Fruit fly (Drosophila melanogaster) whole organism, adult: ENCODE measurements around the gene TwdlG.

Source experiments
- CG11617 ChIP-seq: fragments of 200-800 bp; sonication (Bioruptor generic); optimal IDR thresholded peaks from 2 replicates; lab custom pipeline; 2017; ENCODE audit warnings: mild to moderate bottlenecking, missing biosample characterization, missing genetic modification reagents, missing genetic modification characterization
- CG12768 ChIP-seq: fragments of 200-800 bp; sonication (Bioruptor generic); optimal IDR thresholded peaks from 2 replicates; lab custom pipeline; 2017; ENCODE audit warnings: missing biosample characterization, missing genetic modification characterization, mild to moderate bottlenecking, moderate library complexity, missing genetic modification reagents
- CG14711 ChIP-seq: fragments of 200-800 bp; sonication (Bioruptor generic); optimal IDR thresholded peaks from 2 replicates; lab custom pipeline; 2018; ENCODE audit warnings: missing biosample characterization, mild to moderate bottlenecking, missing genetic modification characterization, moderate library complexity
- CG1620 ChIP-seq: fragments of 200-800 bp; sonication (Bioruptor generic); optimal IDR thresholded peaks from 2 replicates; lab custom pipeline; 2016; ENCODE audit warnings: missing biosample characterization, missing genetic modification characterization
- CG33017 ChIP-seq: fragments of 200-800 bp; sonication (Bioruptor generic); optimal IDR thresholded peaks from 2 replicates; lab custom pipeline; 2018; ENCODE audit warnings: missing biosample characterization, mild to moderate bottlenecking, missing genetic modification characterization, moderate library complexity
- CG5204 ChIP-seq: fragments of 200-800 bp; sonication (Bioruptor generic); optimal IDR thresholded peaks from 2 replicates; lab custom pipeline; 2016; ENCODE audit warnings: missing biosample characterization, missing genetic modification characterization
- CG7045 ChIP-seq: fragments of 200-800 bp; sonication (Bioruptor generic); optimal IDR thresholded peaks from 2 replicates; lab custom pipeline; 2017; ENCODE audit warnings: missing biosample characterization, mild to moderate bottlenecking, missing genetic modification characterization
- CG7101 ChIP-seq: fragments of 200-800 bp; sonication (Bioruptor generic); optimal IDR thresholded peaks from 2 replicates; lab custom pipeline; 2018; ENCODE audit warnings: missing biosample characterization, mild to moderate bottlenecking, missing genetic modification characterization, moderate library complexity
- Clk ChIP-seq: fragments of 200-800 bp; sonication (Bioruptor generic); optimal IDR thresholded peaks from 2 replicates; lab custom pipeline; 2017; ENCODE audit warnings: missing biosample characterization, missing genetic modification characterization
- Crg-1 ChIP-seq: fragments of 200-800 bp; sonication (Bioruptor generic); optimal IDR thresholded peaks from 2 replicates; lab custom pipeline; 2016; ENCODE audit warnings: missing biosample characterization, missing genetic modification characterization
- Hr96 ChIP-seq: fragments of 200-800 bp; sonication (Bioruptor generic); optimal IDR thresholded peaks from 2 replicates; lab custom pipeline; 2016; ENCODE audit warnings: missing biosample characterization, missing genetic modification characterization
- Mnt ChIP-seq: fragments of 200-800 bp; sonication (Bioruptor generic); optimal IDR thresholded peaks from 2 replicates; lab custom pipeline; 2016; ENCODE audit warnings: missing biosample characterization, mild to moderate bottlenecking, missing genetic modification characterization
- bab1 ChIP-seq: fragments of 200-800 bp; sonication (Bioruptor generic); optimal IDR thresholded peaks from 3 replicates; lab custom pipeline; 2019; ENCODE audit warnings: missing biosample characterization, mild to moderate bottlenecking, missing genetic modification characterization, moderate library complexity
- cic ChIP-seq: fragments of 200-800 bp; sonication (Bioruptor generic); optimal IDR thresholded peaks from 2 replicates; lab custom pipeline; 2017; ENCODE audit warnings: missing biosample characterization, mild to moderate bottlenecking, missing genetic modification characterization, moderate library complexity
- cnc ChIP-seq, 2 experiments: fragments of >200 bp; optimal IDR thresholded peaks; 2 replicates each; lab custom pipeline; 2017
- kay ChIP-seq: fragments of 200-800 bp; sonication (Bioruptor generic); peaks from one replicate; lab custom pipeline; 2016; ENCODE audit warnings: missing biosample characterization, missing genetic modification characterization, borderline replicate concordance
- ovo ChIP-seq: fragments of 200-800 bp; sonication (Bioruptor generic); optimal IDR thresholded peaks from 2 replicates; lab custom pipeline; 2016; ENCODE audit warnings: missing biosample characterization, missing genetic modification characterization
- pad ChIP-seq: fragments of 200-800 bp; sonication (Bioruptor generic); optimal IDR thresholded peaks from 3 replicates; lab custom pipeline; 2017; ENCODE audit warnings: missing biosample characterization, missing genetic modification characterization, mild to moderate bottlenecking, moderate library complexity, missing genetic modification reagents
- tj ChIP-seq: fragments of 200-800 bp; sonication (Bioruptor generic); optimal IDR thresholded peaks from 3 replicates; lab custom pipeline; 2017; ENCODE audit warnings: missing biosample characterization, mild to moderate bottlenecking, missing genetic modification characterization, moderate library complexity
- toe ChIP-seq: fragments of 200-800 bp; sonication (Bioruptor generic); optimal IDR thresholded peaks from 2 replicates; lab custom pipeline; 2016; ENCODE audit warnings: missing biosample characterization, missing genetic modification characterization

The TwdlG gene

DNA sequence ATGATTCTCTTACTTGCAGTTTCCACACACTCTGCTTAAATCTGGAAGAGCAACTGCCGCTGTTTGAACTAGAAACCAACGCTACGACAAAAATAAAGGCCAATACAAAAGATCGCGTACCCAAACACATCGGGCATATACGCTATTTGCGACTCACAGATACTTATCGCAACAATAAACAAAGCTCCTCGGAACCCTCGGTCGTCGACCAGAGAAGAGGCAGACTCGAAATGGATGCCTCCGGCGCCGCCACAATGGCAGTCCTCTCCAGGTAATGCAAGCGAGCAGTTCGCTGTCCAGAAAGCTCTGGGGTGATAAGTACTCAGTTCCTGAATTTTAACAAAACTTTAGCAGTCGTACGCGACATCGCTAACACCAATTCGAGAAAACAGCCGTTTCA lies 14.6 kb downstream of the TwdlG start:
- TF ChIP-seq cic, result peak; percentile 58
- no peak for TF ChIP-seq bab1
- peak; percentile 56 for TF ChIP-seq CG12768
- peak; percentile 18 for TF ChIP-seq Mnt (GFP tag; lab: Kevin White, UChicago)
- TF ChIP-seq CG33017, result peak; percentile 22
- no peak for TF ChIP-seq ovo (GFP tag; lab: Kevin White, UChicago)
- no peak for TF ChIP-seq kay (GFP tag; lab: Kevin White, UChicago)
- no peak for TF ChIP-seq CG11617
- TF ChIP-seq toe (GFP tag; lab: Kevin White, UChicago), result no peak
- TF ChIP-seq CG7045 (GFP tag; lab: Kevin White, UChicago), result peak; percentile 10

DNA sequence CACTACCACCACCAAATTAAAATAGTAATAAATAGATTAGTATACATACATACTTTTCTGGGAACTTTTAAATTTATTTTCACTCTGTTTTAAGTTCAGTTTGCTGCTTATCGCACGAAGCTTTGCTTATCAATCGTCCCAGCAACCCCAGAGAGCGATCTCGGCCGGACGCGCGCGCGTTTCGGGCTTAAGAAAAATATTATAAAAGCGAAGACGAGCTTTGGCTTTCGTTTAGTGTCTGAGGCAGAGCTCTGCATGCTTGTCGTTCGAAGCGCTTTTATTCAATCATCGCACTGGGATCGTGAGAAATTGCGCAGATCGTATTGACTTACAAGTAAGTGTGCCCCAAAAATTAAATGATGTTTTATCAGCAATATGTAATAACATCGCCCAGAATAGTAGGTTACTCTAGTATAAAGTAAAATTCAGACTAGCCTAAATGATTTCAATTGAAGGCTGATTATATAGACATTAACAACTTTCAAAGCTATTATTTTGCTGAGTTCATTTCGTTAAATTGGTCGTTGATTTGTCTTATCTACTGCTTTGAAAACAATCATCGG lies 16.1 kb downstream of the TwdlG start, which contains the start of gene Gel:
Gel (plus strand) TSS at position 227 of the 563 bp plus-strand sequence.
- TF ChIP-seq CG14711 (tag; lab: Kevin White, UChicago) (no peak), Mnt (GFP tag; lab: Kevin White, UChicago) (peak; percentile 15), cic (peak; percentile 53), Hr96 (no peak)

DNA sequence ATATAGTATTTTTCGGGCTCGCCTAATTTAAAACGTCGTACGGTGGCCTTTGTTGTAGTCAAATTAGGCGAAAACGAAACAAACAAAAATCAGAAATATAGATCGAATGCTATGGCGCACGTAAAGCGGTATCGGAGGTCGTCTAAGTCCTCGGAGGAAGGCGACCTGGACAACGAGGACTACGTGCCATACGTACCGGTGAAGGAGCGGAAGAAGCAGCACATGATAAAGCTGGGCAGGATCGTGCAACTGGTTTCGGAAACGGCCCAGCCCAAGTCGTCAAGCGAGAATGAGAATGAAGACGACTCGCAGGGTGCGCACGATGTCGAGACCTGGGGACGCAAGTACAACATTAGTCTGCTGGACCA lies 18.1 kb downstream of the TwdlG start, which contains the start of gene abs:
abs (plus strand) TSS at position 30 of the 368 bp plus-strand sequence.
- no peak for TF ChIP-seq Mnt (GFP tag; lab: Kevin White, UChicago)
- no peak for TF ChIP-seq kay (GFP tag; lab: Kevin White, UChicago)
- TF ChIP-seq toe (GFP tag; lab: Kevin White, UChicago), result no peak
- TF ChIP-seq CG1620, result no peak
- no peak for TF ChIP-seq Hr96
- TF ChIP-seq CG12768, result no peak
- TF ChIP-seq pad (GFP tag; lab: Kevin White, UChicago), result no peak
- no peak for TF ChIP-seq tj (GFP tag; lab: Kevin White, UChicago)
- no peak for TF ChIP-seq cic
- no peak for TF ChIP-seq Crg-1
- no peak for TF ChIP-seq CG14711 (tag; lab: Kevin White, UChicago)
- TF ChIP-seq Clk, result no peak

DNA sequence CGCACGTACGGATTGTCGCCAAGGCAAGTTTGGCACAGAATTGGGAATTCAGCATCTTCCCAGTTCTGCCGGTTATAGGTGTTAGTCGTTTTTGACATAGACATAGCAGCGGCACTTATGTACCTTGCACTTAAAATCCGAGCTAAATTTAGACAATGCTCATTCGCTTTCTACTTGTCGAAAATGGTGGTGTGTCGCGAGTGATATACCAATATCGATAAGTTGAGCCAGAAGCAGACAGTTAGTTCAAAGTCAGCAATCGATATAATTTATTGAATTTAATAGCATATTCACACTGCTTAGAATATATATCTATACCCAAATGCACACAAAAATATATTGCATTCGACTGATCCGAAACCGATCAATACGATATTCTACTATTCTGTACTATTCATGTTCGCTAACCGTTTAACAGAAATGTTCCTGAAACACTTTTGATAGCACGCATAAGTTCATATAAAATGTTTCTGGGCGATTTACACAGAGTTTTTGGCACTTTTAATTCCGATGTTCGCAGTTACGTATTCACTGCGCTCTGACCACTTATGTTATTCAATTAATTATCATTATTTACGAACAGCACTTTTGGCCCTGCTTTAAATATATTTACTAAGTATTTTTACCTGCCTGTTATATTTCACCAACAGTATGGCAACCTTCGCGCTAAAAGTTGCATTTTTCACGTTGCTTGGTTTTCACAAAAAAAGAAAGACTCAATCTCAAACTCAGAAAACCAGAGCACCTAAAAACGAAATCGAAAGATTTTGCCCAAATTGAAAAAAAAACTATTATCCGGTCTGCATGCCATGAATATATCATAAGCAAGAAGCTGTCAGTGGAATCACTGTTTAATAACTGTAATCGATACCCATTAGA lies 18.8 kb downstream of the TwdlG start, which contains the start of gene CG14641:
CG14641 (minus strand) TSS at position 204 of the 879 bp plus-strand sequence.
- no peak for TF ChIP-seq Mnt (GFP tag; lab: Kevin White, UChicago)
- TF ChIP-seq toe (GFP tag; lab: Kevin White, UChicago), result peak; percentile 32
- TF ChIP-seq bab1, result peak; percentile 36

DNA sequence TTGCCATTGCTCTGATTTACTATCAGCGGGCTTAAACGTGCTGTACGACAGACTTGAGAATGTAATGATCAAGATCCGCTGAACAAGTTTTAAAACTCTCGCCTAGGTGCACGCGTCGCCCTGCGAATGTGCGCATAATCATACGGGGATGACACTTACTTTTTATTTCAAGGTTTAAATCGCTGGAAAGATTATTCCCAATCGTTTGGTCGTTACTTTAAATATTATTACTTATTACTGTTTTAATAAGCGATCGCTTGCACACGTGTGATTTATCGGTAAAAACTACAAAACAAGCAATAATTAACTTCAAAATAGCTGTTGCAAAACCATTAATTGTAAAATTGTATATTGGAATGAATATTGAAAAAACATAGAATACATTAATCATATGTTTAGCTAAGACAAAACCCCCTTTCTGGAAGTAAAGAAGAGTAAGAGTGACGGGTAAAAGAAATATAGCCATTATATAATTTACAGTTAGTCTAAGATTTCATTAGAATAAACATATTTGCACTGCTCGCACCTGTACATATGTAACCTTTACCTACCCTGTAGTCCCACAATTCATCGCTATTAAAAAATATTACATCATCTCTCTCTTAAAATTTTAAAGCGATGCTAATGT lies 21.9 kb downstream of the TwdlG start, which contains the start of gene DhpD:
DhpD (minus strand) TSS at position 102 of the 628 bp plus-strand sequence.
- TF ChIP-seq bab1 (peak; percentile 91), kay (GFP tag; lab: Kevin White, UChicago) (no peak), CG12768 (peak; percentile 80), toe (GFP tag; lab: Kevin White, UChicago) (peak; percentile 83), CG14711 (tag; lab: Kevin White, UChicago) (peak; percentile 77), pad (GFP tag; lab: Kevin White, UChicago) (peak; percentile 71), cnc (optimal IDR thresholded peaks at IDR 0.05; lab: Kevin White, UChicago) (no peak), Hr96 (peak; percentile 77), CG7101 (tag; lab: Kevin White, UChicago) (peak; percentile 88), ovo (GFP tag; lab: Kevin White, UChicago) (peak; percentile 55), Crg-1 (peak; percentile 36), CG11617 (peak; percentile 82), CG33017 (peak; percentile 79), CG1620 (peak; percentile 80), CG5204 (peak; percentile 82), Clk (peak; percentile 38), tj (GFP tag; lab: Kevin White, UChicago) (peak; percentile 51), CG7045 (GFP tag; lab: Kevin White, UChicago) (peak; percentile 75), Mnt (GFP tag; lab: Kevin White, UChicago) (peak; percentile 71), cic (no peak)

DNA sequence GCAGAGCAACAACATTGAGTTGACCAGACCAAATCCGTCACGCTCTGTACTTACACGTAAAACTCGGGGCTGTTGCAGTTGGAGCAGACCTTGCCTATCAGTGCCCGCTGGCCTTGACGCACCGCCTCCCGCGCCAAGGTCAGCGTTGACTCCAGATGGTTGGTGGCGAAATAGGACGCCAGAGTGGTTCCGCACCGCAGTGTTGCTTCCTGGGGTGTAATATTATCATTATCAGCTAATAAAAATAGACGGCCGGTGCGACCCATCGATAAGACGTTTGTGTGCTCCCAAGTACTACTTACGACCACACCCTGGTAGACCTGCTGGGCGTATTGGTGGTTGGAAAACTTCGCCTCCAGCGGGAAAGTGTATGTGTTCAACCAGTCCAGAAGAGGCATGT lies 22.7 kb downstream of the TwdlG start:
- TF ChIP-seq CG14711 (tag; lab: Kevin White, UChicago) (no peak), CG12768 (no peak), Mnt (GFP tag; lab: Kevin White, UChicago) (no peak), CG7045 (GFP tag; lab: Kevin White, UChicago) (no peak)

DNA sequence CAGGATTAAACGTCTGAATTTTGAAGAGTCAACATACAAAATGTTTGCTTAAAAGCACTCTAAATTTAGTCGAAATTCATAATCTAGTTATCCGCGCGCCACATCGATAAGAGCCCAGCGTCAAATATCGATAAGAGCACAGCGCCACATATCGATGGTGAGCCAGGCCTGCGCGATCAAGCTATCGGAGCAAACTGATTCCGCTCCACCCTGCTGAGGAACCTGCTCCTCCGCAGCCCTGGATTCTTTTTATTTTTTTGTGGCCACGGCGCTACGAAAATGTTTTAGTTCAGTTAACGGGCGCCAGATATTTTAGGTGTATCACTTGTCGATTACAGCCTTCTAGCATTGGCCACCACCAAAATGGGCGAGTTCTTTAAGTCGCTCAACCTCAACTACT lies 30.4 kb downstream of the TwdlG start:
- TF ChIP-seq CG7045 (GFP tag; lab: Kevin White, UChicago), result no peak
- no peak for TF ChIP-seq CG14711 (tag; lab: Kevin White, UChicago)
- TF ChIP-seq bab1, result peak; percentile 79
- peak; percentile 30 for TF ChIP-seq CG7101 (tag; lab: Kevin White, UChicago)
- no peak for TF ChIP-seq CG5204
- TF ChIP-seq CG12768, result no peak
- no peak for TF ChIP-seq kay (GFP tag; lab: Kevin White, UChicago)
- TF ChIP-seq CG1620, result peak; percentile 38
- TF ChIP-seq cic, result peak; percentile 23
- TF ChIP-seq CG11617, result peak; percentile 16
- TF ChIP-seq cnc (optimal IDR thresholded peaks at IDR 0.05; lab: Kevin White, UChicago), result no peak
- TF ChIP-seq Hr96, result peak; percentile 27
- no peak for TF ChIP-seq Mnt (GFP tag; lab: Kevin White, UChicago)
